Fruit fly (Drosophila melanogaster) S2 (cell line): ENCODE measurements around the gene Papst2.

Experiments
- CG8478 ChIP-seq: fragments of >200 bp; optimal IDR thresholded peaks from 2 replicates; lab custom pipeline; 2018
- CTCF ChIP-seq, 2 experiments: fragments of >200 bp; optimal IDR thresholded peaks; 2 replicates each; lab custom pipeline; 2018

- TF ChIP-seq CTCF (optimal IDR thresholded peaks at IDR 0.05; lab: Kevin White, UChicago) (no peak), CG8478 (no peak)
These were observed 8.9 kb downstream of the Papst2 start for dm6 chr3L:17051472-17051871.
